Worm (Caenorhabditis elegans) whole organism, late embryonic: Measurements from ENCODE around the gene wdr-5.3.

ENCODE experiments used
- K09A11.1 ChIP-seq: sonication (generic microtip); optimal IDR thresholded peaks from 2 replicates; lab custom pipeline; 2017; ENCODE audit warnings: antibody characterized with exemption, mild to moderate bottlenecking, missing genetic modification characterization, missing compliant biosample characterization; ENCODE audit not compliant: insufficient read depth
- fkh-10 ChIP-seq: fragments of 150-350 bp; optimal IDR thresholded peaks from 2 replicates; lab custom pipeline; 2014; ENCODE audit warnings: missing biosample characterization, missing genetic modification reagents, missing genetic modification characterization
- madf-2 ChIP-seq: sonication (generic microtip); optimal IDR thresholded peaks from 2 replicates; lab custom pipeline; 2017; ENCODE audit warnings: missing genetic modification characterization, missing compliant biosample characterization

ce11 chrV:10768892-10769291 is 32.0 kb downstream of the wdr-5.3 start:
- no peak for TF ChIP-seq K09A11.1 (tag; lab: Kevin White, UChicago)
- no peak for TF ChIP-seq fkh-10 (GFP tag; lab: Kevin White, UChicago)
- TF ChIP-seq madf-2 = no peak
